Worm (Caenorhabditis elegans): ENCODE results near the gene wee-1.1.

Gene wee-1.1

DNA sequence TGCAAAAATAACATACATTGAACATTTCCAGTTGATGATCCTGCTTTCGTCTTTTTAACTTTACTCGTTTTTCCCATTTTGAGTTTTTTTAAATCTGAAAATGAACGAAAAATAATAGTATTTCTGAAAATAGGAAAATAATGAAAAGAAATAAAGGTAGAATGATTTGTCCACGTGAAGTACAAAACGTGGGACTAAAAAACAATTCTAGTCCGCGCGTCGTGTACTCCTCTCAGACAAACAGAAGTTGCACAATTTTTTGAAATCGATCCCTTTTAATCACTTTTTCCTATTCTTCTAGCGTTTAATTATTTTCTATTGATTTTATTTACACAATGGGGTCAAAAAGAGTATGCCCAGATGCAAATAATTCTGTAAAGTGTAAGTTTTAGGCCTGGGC lies 7.7 kb upstream of the wee-1.1 start, which contains the start of the genes E02H1.1 and tag-124 (continued):
- TF ChIP-seq mxl-1 (tag; optimal IDR thresholded peaks at IDR 0.05): no peak
- peak; percentile 48 for TF ChIP-seq K12H6.12 (tag; optimal IDR thresholded peaks at IDR 0.05)
- TF ChIP-seq C06A6.2 (GFP tag; conservative IDR thresholded peaks at IDR 0.05): no peak
- no peak for TF ChIP-seq ceh-79 (tag; optimal IDR thresholded peaks at IDR 0.05)
- peak; percentile 33 for TF ChIP-seq akir-1 (GFP tag; optimal IDR thresholded peaks at IDR 0.05)
- TF ChIP-seq sptf-2 (GFP tag; optimal IDR thresholded peaks at IDR 0.05): no peak
- no peak for TF ChIP-seq somi-1 (GFP tag; optimal IDR thresholded peaks at IDR 0.05)
- TF ChIP-seq lin-26 (GFP tag; IDR thresholded peaks at IDR 0.05): no peak
- TF ChIP-seq B0035.1 (tag; optimal IDR thresholded peaks at IDR 0.05): no peak
- TF ChIP-seq madf-8 (GFP tag; conservative IDR thresholded peaks at IDR 0.05): peak; percentile 29; the same call in 1 of the 2 replicates
- TF ChIP-seq ZK185.1 (tag; optimal IDR thresholded peaks at IDR 0.05; ENCODE audit: poor library complexity, severe bottlenecking): peak; percentile 93
- TF ChIP-seq ama-1 (optimal IDR thresholded peaks at IDR 0.05): no peak
- no peak for TF ChIP-seq ama-1 (GFP tag; optimal IDR thresholded peaks at IDR 0.05)
- TF ChIP-seq attf-3 (GFP tag; conservative IDR thresholded peaks at IDR 0.05): peak; percentile 59
- peak; percentile 62 for TF ChIP-seq rcor-1 (GFP tag; IDR thresholded peaks at IDR 0.05)
- no peak for TF ChIP-seq B0261.1 (tag; optimal IDR thresholded peaks at IDR 0.05)
- TF ChIP-seq F10E7.11 (tag; optimal IDR thresholded peaks at IDR 0.05): no peak
- TF ChIP-seq him-1 (tag; optimal IDR thresholded peaks at IDR 0.05): peak; percentile 40
- no peak for TF ChIP-seq Y79H2A.3 (GFP tag; conservative IDR thresholded peaks at IDR 0.05)
- TF ChIP-seq hlh-26 (GFP tag; conservative IDR thresholded peaks at IDR 0.05): no peak
- no peak for TF ChIP-seq tlf-1 (GFP tag; optimal IDR thresholded peaks at IDR 0.05)
- TF ChIP-seq xnd-1 (tag; optimal IDR thresholded peaks at IDR 0.05): peak; percentile 2
- no peak for TF ChIP-seq egl-44 (GFP tag; IDR thresholded peaks at IDR 0.05)
- no peak for TF ChIP-seq aptf-2 (GFP tag; conservative IDR thresholded peaks at IDR 0.05)
- TF ChIP-seq Y56A3A.18 (GFP tag; IDR thresholded peaks at IDR 0.05): no peak
- no peak for TF ChIP-seq egl-18 (GFP tag; IDR thresholded peaks at IDR 0.05)
- TF ChIP-seq B0019.2 (GFP tag; conservative IDR thresholded peaks at IDR 0.05): no peak
- TF ChIP-seq madf-6 (GFP tag; IDR thresholded peaks at IDR 0.05): peak; percentile 70; the same call in 1 of the 2 replicates
- TF ChIP-seq ztf-3 (GFP tag; optimal IDR thresholded peaks at IDR 0.05): no peak
- no peak for TF ChIP-seq F55B11.4 (tag; optimal IDR thresholded peaks at IDR 0.05; ENCODE audit: borderline replicate concordance, insufficient read depth)
- TF ChIP-seq snpc-4 (GFP tag; optimal IDR thresholded peaks at IDR 0.05): no peak
- TF ChIP-seq snpc-4 (tag; optimal IDR thresholded peaks at IDR 0.05): peak in 2 of 4 experiments; percentile 22 to 29
- peak; percentile 37; the same call in 1 of the 2 replicates for TF ChIP-seq dox-1 (GFP tag; IDR thresholded peaks at IDR 0.05)
- 0 out of 2 replicates have a peak, but pooled peaks have one; percentile 34 for TF ChIP-seq bed-2 (GFP tag; IDR thresholded peaks at IDR 0.05)
- TF ChIP-seq T26A5.8 (tag; optimal IDR thresholded peaks at IDR 0.05): no peak
- no peak for TF ChIP-seq nhr-90 (tag; optimal IDR thresholded peaks at IDR 0.05)
- no peak for TF ChIP-seq hmg-20 (GFP tag; IDR thresholded peaks at IDR 0.05)
- TF ChIP-seq lsy-27 (tag; optimal IDR thresholded peaks at IDR 0.05; ENCODE audit: borderline replicate concordance, insufficient read depth): no peak
- no peak for TF ChIP-seq mes-4 (tag; optimal IDR thresholded peaks at IDR 0.05)
- no peak for TF ChIP-seq F39B2.1 (GFP tag; IDR thresholded peaks at IDR 0.05)
- TF ChIP-seq madf-10 (tag; optimal IDR thresholded peaks at IDR 0.05): peak; percentile 32
- peak in 1 of 3 experiments; percentile 48 for TF ChIP-seq lin-35 (GFP tag; optimal IDR thresholded peaks at IDR 0.05)
- no peak for TF ChIP-seq ztf-22 (GFP tag; optimal IDR thresholded peaks at IDR 0.05)
- TF ChIP-seq chd-7 (tag; optimal IDR thresholded peaks at IDR 0.05): peak; percentile 29
- no peak for TF ChIP-seq F52B5.7 (tag; optimal IDR thresholded peaks at IDR 0.05)
- TF ChIP-seq bed-1 (GFP tag; IDR thresholded peaks at IDR 0.05): no peak
- TF ChIP-seq tbp1 (GFP tag; optimal IDR thresholded peaks at IDR 0.05): peak; percentile 21
- TF ChIP-seq nfyb-1 (GFP tag; IDR thresholded peaks at IDR 0.05): no peak
- no peak for TF ChIP-seq F23B12.7 (tag; optimal IDR thresholded peaks at IDR 0.05; ENCODE audit: insufficient read depth)
